Worm (Caenorhabditis elegans) whole organism, L3 larva: Measurements from ENCODE around the gene srw-115.

Source experiments
- R02D3.7 ChIP-seq: fragments of 150-350 bp; optimal IDR thresholded peaks from 2 replicates; lab custom pipeline; 2014; ENCODE audit warnings: missing biosample characterization, missing genetic modification characterization
- ZK546.5 ChIP-seq: sonication (generic microtip); optimal IDR thresholded peaks from 2 replicates; lab custom pipeline; 2017; ENCODE audit warnings: missing biosample characterization, missing genetic modification characterization
- aly-2 ChIP-seq: fragments of 150-350 bp; optimal IDR thresholded peaks from 2 replicates; lab custom pipeline; 2014; ENCODE audit warnings: missing biosample characterization, missing genetic modification characterization
- ceh-16 ChIP-seq: sonication (generic microtip); optimal IDR thresholded peaks from 2 replicates; lab custom pipeline; 2017; ENCODE audit warnings: missing biosample characterization, missing genetic modification characterization
- ceh-28 ChIP-seq: fragments of 150-350 bp; optimal IDR thresholded peaks from 2 replicates; lab custom pipeline; 2014; ENCODE audit warnings: missing biosample characterization, missing genetic modification reagents, missing genetic modification characterization
- ceh-82 ChIP-seq: fragments of 150-350 bp; optimal IDR thresholded peaks from 2 replicates; lab custom pipeline; 2014; ENCODE audit warnings: missing biosample characterization, missing genetic modification characterization
- ceh-9 ChIP-seq: sonication (generic microtip); optimal IDR thresholded peaks from 2 replicates; lab custom pipeline; 2018; ENCODE audit warnings: missing biosample characterization, missing genetic modification characterization
- daf-12 ChIP-seq: fragments of 150-350 bp; optimal IDR thresholded peaks from 2 replicates; lab custom pipeline; 2014; ENCODE audit warnings: missing biosample characterization, missing genetic modification reagents, missing genetic modification characterization
- egl-27 ChIP-seq: sonication (generic microtip); optimal IDR thresholded peaks from 4 replicates; lab custom pipeline; 2017; ENCODE audit warnings: missing biosample characterization, missing genetic modification reagents, missing genetic modification characterization
- egl-5 ChIP-seq: fragments of 150-350 bp; optimal IDR thresholded peaks from 2 replicates; lab custom pipeline; 2017; ENCODE audit warnings: missing biosample characterization, missing genetic modification reagents, missing genetic modification characterization, inconsistent platforms
- elt-1 ChIP-seq: fragments of 150-350 bp; optimal IDR thresholded peaks from 2 replicates; lab custom pipeline; 2014; ENCODE audit warnings: missing biosample characterization, missing genetic modification characterization
- elt-2 ChIP-seq: sonication (generic microtip); optimal IDR thresholded peaks from 2 replicates; lab custom pipeline; 2016; ENCODE audit warnings: missing genetic modification reagents, mild to moderate bottlenecking, missing genetic modification characterization, missing compliant biosample characterization
- fkh-10 ChIP-seq: sonication (generic microtip); optimal IDR thresholded peaks from 2 replicates; lab custom pipeline; 2017; ENCODE audit warnings: missing biosample characterization, missing genetic modification reagents, missing genetic modification characterization
- fkh-2 ChIP-seq: fragments of 150-350 bp; optimal IDR thresholded peaks from 2 replicates; lab custom pipeline; 2014; ENCODE audit warnings: missing biosample characterization, missing genetic modification reagents, missing genetic modification characterization
- fos-1 ChIP-seq: fragments of 150-350 bp; optimal IDR thresholded peaks from 2 replicates; lab custom pipeline; 2014; ENCODE audit warnings: missing biosample characterization, missing genetic modification characterization
- hmg-11 ChIP-seq: sonication (generic microtip); optimal IDR thresholded peaks from 2 replicates; lab custom pipeline; 2016; ENCODE audit warnings: missing genetic modification characterization, missing compliant biosample characterization
- jun-1 ChIP-seq: fragments of 150-350 bp; optimal IDR thresholded peaks from 2 replicates; lab custom pipeline; 2014; ENCODE audit warnings: missing biosample characterization, missing genetic modification reagents, missing genetic modification characterization
- lin-15B ChIP-seq: fragments of 150-350 bp; optimal IDR thresholded peaks from 2 replicates; lab custom pipeline; 2014; ENCODE audit warnings: missing biosample characterization, missing genetic modification characterization
- lin-39 ChIP-seq: fragments of 150-350 bp; optimal IDR thresholded peaks from 2 replicates; lab custom pipeline; 2018; ENCODE audit warnings: missing biosample characterization, missing genetic modification reagents, missing genetic modification characterization
- lsy-12 ChIP-seq: sonication (generic microtip); optimal IDR thresholded peaks from 2 replicates; lab custom pipeline; 2016; ENCODE audit warnings: mild to moderate bottlenecking, missing genetic modification characterization, missing compliant biosample characterization
- mml-1 ChIP-seq: fragments of 150-350 bp; sonication (generic microtip); optimal IDR thresholded peaks from 3 replicates; lab custom pipeline; 2014; ENCODE audit warnings: missing biosample characterization, missing genetic modification characterization
- nfya-1 ChIP-seq: sonication (generic microtip); optimal IDR thresholded peaks from 2 replicates; lab custom pipeline; 2017; ENCODE audit warnings: missing genetic modification characterization, mild to moderate bottlenecking, missing compliant biosample characterization, antibody characterized with exemption, moderate library complexity; ENCODE audit not compliant: insufficient read depth
- nhr-11 ChIP-seq: fragments of 150-350 bp; optimal IDR thresholded peaks from 2 replicates; lab custom pipeline; 2014; ENCODE audit warnings: missing biosample characterization, missing genetic modification characterization
- nhr-12 ChIP-seq: fragments of 150-350 bp; optimal IDR thresholded peaks from 2 replicates; lab custom pipeline; 2014; ENCODE audit warnings: missing biosample characterization, missing genetic modification characterization
- nhr-23 ChIP-seq: fragments of 150-350 bp; optimal IDR thresholded peaks from 2 replicates; lab custom pipeline; 2014; ENCODE audit warnings: missing biosample characterization, missing genetic modification reagents, missing genetic modification characterization
- nhr-237 ChIP-seq: fragments of 150-350 bp; optimal IDR thresholded peaks from 2 replicates; lab custom pipeline; 2014; ENCODE audit warnings: missing biosample characterization, missing genetic modification characterization
- nhr-25 ChIP-seq: sonication (generic microtip); optimal IDR thresholded peaks from 2 replicates; lab custom pipeline; 2017; ENCODE audit warnings: missing biosample characterization, missing genetic modification characterization
- nhr-28 ChIP-seq: fragments of 150-350 bp; optimal IDR thresholded peaks from 2 replicates; lab custom pipeline; 2014; ENCODE audit warnings: missing biosample characterization, missing genetic modification characterization
- nhr-43 ChIP-seq: sonication (generic microtip); optimal IDR thresholded peaks from 2 replicates; lab custom pipeline; 2016; ENCODE audit warnings: mild to moderate bottlenecking, missing genetic modification characterization, missing compliant biosample characterization; ENCODE audit not compliant: poor library complexity, severe bottlenecking
- nhr-77 ChIP-seq: fragments of 150-350 bp; optimal IDR thresholded peaks from 2 replicates; lab custom pipeline; 2014; ENCODE audit warnings: missing biosample characterization, missing genetic modification characterization
- pha-4 ChIP-seq: fragments of 150-350 bp; optimal IDR thresholded peaks from 2 replicates; lab custom pipeline; 2014; ENCODE audit warnings: missing biosample characterization, missing genetic modification reagents, missing genetic modification characterization
- pqm-1 ChIP-seq: fragments of 150-350 bp; optimal IDR thresholded peaks from 2 replicates; lab custom pipeline; 2017; ENCODE audit warnings: missing biosample characterization, missing genetic modification characterization, inconsistent platforms
- sea-2 ChIP-seq: fragments of 150-350 bp; sonication (generic microtip); optimal IDR thresholded peaks from 4 replicates; lab custom pipeline; 2014; ENCODE audit warnings: missing biosample characterization, missing genetic modification reagents, missing genetic modification characterization
- skn-1 ChIP-seq: fragments of 150-350 bp; optimal IDR thresholded peaks from 2 replicates; lab custom pipeline; 2014; ENCODE audit warnings: missing biosample characterization, missing genetic modification characterization
- unc-39 ChIP-seq: sonication (generic microtip); optimal IDR thresholded peaks from 4 replicates; lab custom pipeline; 2017; ENCODE audit warnings: missing biosample characterization, missing genetic modification characterization
- zag-1 ChIP-seq: fragments of 150-350 bp; optimal IDR thresholded peaks from 2 replicates; lab custom pipeline; 2014; ENCODE audit warnings: missing biosample characterization, missing genetic modification characterization
- ztf-11 ChIP-seq: fragments of 150-350 bp; optimal IDR thresholded peaks from 2 replicates; lab custom pipeline; 2014; ENCODE audit warnings: missing biosample characterization, missing genetic modification characterization
- ztf-4 ChIP-seq: fragments of 150-350 bp; optimal IDR thresholded peaks from 2 replicates; lab custom pipeline; 2014; ENCODE audit warnings: missing biosample characterization, missing genetic modification characterization

The srw-115 gene

ce11 chrV:3028205-3028604, 34.5 kb upstream of the srw-115 start, which contains the start of gene asp-7:
TSS of gene asp-7 (plus strand) at chrV:3028285.
- TF ChIP-seq ztf-4 (tag; lab: Kevin White, UChicago) (no peak), elt-2 (tag; lab: Kevin White, UChicago) (peak; percentile 15)

- TF ChIP-seq elt-2 (tag; lab: Kevin White, UChicago) (peak; percentile 54), pqm-1 (tag; lab: Kevin White, UChicago) (no peak)
Observed at ce11 chrV:3024274-3024673, 30.6 kb upstream of the srw-115 start, which contains the start of gene asp-8. TSS of gene asp-8 (plus strand) at chrV:3024549.

- no peak for TF ChIP-seq zag-1
- no peak for TF ChIP-seq nhr-12 (tag; lab: Kevin White, UChicago)
- TF ChIP-seq ztf-4 (tag; lab: Kevin White, UChicago) = no peak
- TF ChIP-seq egl-27 (tag; lab: Kevin White, UChicago) = no peak
- TF ChIP-seq nhr-25 (tag; lab: Kevin White, UChicago) = no peak
- TF ChIP-seq nfya-1 (tag; lab: Kevin White, UChicago) = no peak
- no peak for TF ChIP-seq hmg-11 (tag; lab: Kevin White, UChicago)
- TF ChIP-seq lsy-12 = no peak
- TF ChIP-seq nhr-237 = no peak
Observed at ce11 chrV:3021306-3021705, 27.6 kb upstream of the srw-115 start, which contains the start of gene irld-12. TSS of gene irld-12 (minus strand) at chrV:3021406.

ce11 chrV:3017930-3018329, 24.2 kb upstream of the srw-115 start:
- no peak for TF ChIP-seq nhr-11 (tag; lab: Kevin White, UChicago)
- TF ChIP-seq egl-5 (tag; lab: Kevin White, UChicago) = no peak
- no peak for TF ChIP-seq ceh-82 (tag; lab: Kevin White, UChicago)
- TF ChIP-seq nhr-28 (tag; lab: Kevin White, UChicago) = no peak
- no peak for TF ChIP-seq jun-1 (tag; lab: Kevin White, UChicago)
- TF ChIP-seq nhr-12 (tag; lab: Kevin White, UChicago) = no peak
- TF ChIP-seq elt-1 (tag; lab: Kevin White, UChicago) = no peak
- no peak for TF ChIP-seq lin-39 (tag; lab: Kevin White, UChicago)
- TF ChIP-seq nhr-23 (tag; lab: Kevin White, UChicago) = no peak
- no peak for TF ChIP-seq nhr-43
- no peak for TF ChIP-seq mml-1 (tag; lab: Kevin White, UChicago)
- no peak for TF ChIP-seq aly-2 (tag; lab: Kevin White, UChicago)

- TF ChIP-seq nhr-28 (tag; lab: Kevin White, UChicago) (no peak), R02D3.7 (tag; lab: Kevin White, UChicago) (no peak), lin-15B (tag; lab: Kevin White, UChicago) (no peak), jun-1 (tag; lab: Kevin White, UChicago) (no peak), skn-1 (tag; lab: Kevin White, UChicago) (no peak), egl-5 (tag; lab: Kevin White, UChicago) (no peak), elt-2 (tag; lab: Kevin White, UChicago) (no peak), ZK546.5 (tag; lab: Kevin White, UChicago) (no peak), ztf-4 (tag; lab: Kevin White, UChicago) (no peak), egl-27 (tag; lab: Kevin White, UChicago) (no peak), nfya-1 (tag; lab: Kevin White, UChicago) (no peak), zag-1 (no peak), ceh-28 (tag; lab: Kevin White, UChicago) (no peak), aly-2 (tag; lab: Kevin White, UChicago) (no peak), daf-12 (tag; lab: Kevin White, UChicago) (no peak), ceh-16 (tag; lab: Kevin White, UChicago) (no peak)
- TF ChIP-seq, all 47 proteins: peak for 0
Observed at ce11 chrV:3014185-3014584, 20.5 kb upstream of the srw-115 start, which contains the start of gene K12D9.1. TSS of gene K12D9.1 (plus strand) at chrV:3014485.

- TF ChIP-seq ceh-82 (tag; lab: Kevin White, UChicago) = no peak
- no peak for TF ChIP-seq nfya-1 (tag; lab: Kevin White, UChicago)
- no peak for TF ChIP-seq nhr-77
- no peak for TF ChIP-seq fos-1 (tag; lab: Kevin White, UChicago)
- TF ChIP-seq ceh-28 (tag; lab: Kevin White, UChicago) = no peak
- TF ChIP-seq ztf-4 (tag; lab: Kevin White, UChicago) = no peak
- TF ChIP-seq sea-2 (GFP tag; lab: Kevin White, UChicago) = no peak
- TF ChIP-seq fkh-10 (GFP tag; lab: Kevin White, UChicago) = no peak
- no peak for TF ChIP-seq ceh-9 (tag; lab: Kevin White, UChicago)
- TF ChIP-seq unc-39 (tag; lab: Kevin White, UChicago) = no peak
- no peak for TF ChIP-seq nhr-43
- TF ChIP-seq elt-1 (tag; lab: Kevin White, UChicago) = no peak
- TF ChIP-seq ZK546.5 (tag; lab: Kevin White, UChicago) = no peak
- TF ChIP-seq nhr-11 (tag; lab: Kevin White, UChicago) = no peak
- no peak for TF ChIP-seq ztf-11 (tag; lab: Kevin White, UChicago)
- TF ChIP-seq pha-4 = no peak
- no peak for TF ChIP-seq nhr-25 (tag; lab: Kevin White, UChicago)
- no peak for TF ChIP-seq R02D3.7 (tag; lab: Kevin White, UChicago)
- TF ChIP-seq fkh-2 (tag; lab: Kevin White, UChicago) = no peak
- TF ChIP-seq aly-2 (tag; lab: Kevin White, UChicago) = no peak
Observed at ce11 chrV:3011394-3011793, 17.7 kb upstream of the srw-115 start, which contains the start of gene srw-135. TSS of gene srw-135 (minus strand) at chrV:3011494.
